Fruit fly (Drosophila melanogaster): ENCODE data around the gene CG14658.

DNA sequence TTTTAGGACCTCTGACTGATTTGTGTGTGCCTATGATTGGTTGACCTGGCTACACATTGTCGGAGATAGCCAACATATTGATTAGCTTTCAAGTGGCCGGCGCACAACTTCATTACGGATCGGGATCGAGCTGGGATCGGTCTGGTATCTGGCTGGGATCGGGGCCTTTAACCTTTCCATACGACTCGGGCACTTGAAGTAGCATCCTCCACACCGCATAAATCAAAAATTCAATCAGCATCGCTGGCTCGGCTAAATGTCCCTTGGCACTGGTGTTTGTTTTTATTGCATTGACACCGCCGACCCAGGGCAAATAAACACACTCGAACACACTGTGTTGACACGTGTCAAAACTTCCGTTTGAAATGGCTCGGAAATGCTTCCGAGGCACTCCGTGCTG, 25.4 kb upstream of the CG14658 start:
- TF ChIP-seq psq (GFP tag; optimal IDR thresholded peaks at IDR 0.05) (no peak), Myc (optimal IDR thresholded peaks at IDR 0.05) (no peak), tai (GFP tag; optimal IDR thresholded peaks at IDR 0.05) (no peak), CG32264 (GFP tag; optimal IDR thresholded peaks at IDR 0.05) (no peak), dsf (GFP tag; optimal IDR thresholded peaks at IDR 0.05; ENCODE audit: borderline replicate concordance) (no peak), woc (GFP tag; optimal IDR thresholded peaks at IDR 0.05) (no peak), Vsx2 (GFP tag; optimal IDR thresholded peaks at IDR 0.05; ENCODE audit: partially characterized antibody) (no peak), Dfd (GFP tag; optimal IDR thresholded peaks at IDR 0.05) (no peak), rgr (GFP tag; optimal IDR thresholded peaks at IDR 0.05) (no peak), Hr78 (GFP tag; optimal IDR thresholded peaks at IDR 0.05) (no peak), pan (optimal IDR thresholded peaks at IDR 0.05) (no peak)

Measured in whole organism, wandering third instar larva.